Worm (Caenorhabditis elegans): ENCODE measurements around the gene srz-47.
A peak's percentile ranks its signal among the peaks of the same experiment; 100 is the strongest.

The srz-47 gene

ce11 chrV:17225389-17225788 lies 33.3 kb upstream of the srz-47 start, which contains the start of gene scl-25:
Gene scl-25 (plus strand): TSS chrV:17225689.
- TF ChIP-seq Y105C5A.15 (GFP tag; IDR thresholded peaks at IDR 0.05) (no peak), unc-62 (GFP tag; optimal IDR thresholded peaks at IDR 0.05 in 1 of 2) (peak in 1 of 2 experiments; percentile 47), unc-62 (tag; optimal IDR thresholded peaks at IDR 0.05) (no peak), lin-1 (GFP tag; IDR thresholded peaks at IDR 0.05) (no peak), aly-2 (tag; optimal IDR thresholded peaks at IDR 0.05) (no peak)

- no peak for TF ChIP-seq ces-1 (GFP tag; optimal IDR thresholded peaks at IDR 0.05)
- TF ChIP-seq ztf-11 (tag; optimal IDR thresholded peaks at IDR 0.05), result no peak
- TF ChIP-seq pha-4 (GFP tag; IDR thresholded peaks at IDR 0.05), result no peak
- no peak for TF ChIP-seq pha-4 (tag; optimal IDR thresholded peaks at IDR 0.05)
- no peak for TF ChIP-seq spr-1 (tag; optimal IDR thresholded peaks at IDR 0.05)
- TF ChIP-seq nhr-28 (tag; optimal IDR thresholded peaks at IDR 0.05), result no peak
- TF ChIP-seq F10B5.3 (tag; optimal IDR thresholded peaks at IDR 0.05), result no peak
- TF ChIP-seq unc-130 (GFP tag; optimal IDR thresholded peaks at IDR 0.05), result no peak
Observed at ce11 chrV:17223305-17223704, 31.2 kb upstream of the srz-47 start, which contains the start of gene srh-252. Gene srh-252 (minus strand): TSS chrV:17223405.

ce11 chrV:17220345-17220744 lies 28.2 kb upstream of the srz-47 start, which contains the start of gene srh-109:
Gene srh-109 (minus strand): TSS chrV:17220445.
- TF ChIP-seq mdl-1 (tag; optimal IDR thresholded peaks at IDR 0.05), result no peak
- no peak for TF ChIP-seq dmd-6 (GFP tag; IDR thresholded peaks at IDR 0.05)
- no peak for TF ChIP-seq lin-15B (tag; optimal IDR thresholded peaks at IDR 0.05)
- TF ChIP-seq dve-1 (tag; optimal IDR thresholded peaks at IDR 0.05; ENCODE audit: insufficient read depth), result no peak
- no peak for TF ChIP-seq Y48G9A.11 (GFP tag; IDR thresholded peaks at IDR 0.05)
- no peak for TF ChIP-seq dpl-1 (GFP tag; optimal IDR thresholded peaks at IDR 0.05)
- TF ChIP-seq zfp-3 (GFP tag; conservative IDR thresholded peaks at IDR 0.05), result no peak
- no peak for TF ChIP-seq daf-19 (GFP tag; conservative IDR thresholded peaks at IDR 0.05)
- TF ChIP-seq duxl-1 (tag; optimal IDR thresholded peaks at IDR 0.05; ENCODE audit: poor library complexity), result no peak
- no peak for TF ChIP-seq ztf-11 (tag; optimal IDR thresholded peaks at IDR 0.05)
- TF ChIP-seq ceh-32 (tag; optimal IDR thresholded peaks at IDR 0.05; ENCODE audit: poor library complexity), result no peak
- no peak for TF ChIP-seq snpc-4 (tag; optimal IDR thresholded peaks at IDR 0.05)
- TF ChIP-seq hif-1 (tag; optimal IDR thresholded peaks at IDR 0.05), result no peak

ce11 chrV:17217690-17218089 lies 25.6 kb upstream of the srz-47 start, which contains the start of gene srbc-62:
Gene srbc-62 (plus strand): TSS chrV:17217990.
- no peak for TF ChIP-seq snpc-1.2 (GFP tag; IDR thresholded peaks at IDR 0.05)
- no peak for TF ChIP-seq daf-8 (GFP tag; IDR thresholded peaks at IDR 0.05)

ce11 chrV:17215602-17216001 lies 23.5 kb upstream of the srz-47 start:
- TF ChIP-seq madf-5 (GFP tag; IDR thresholded peaks at IDR 0.05) (0 out of 4 replicates have a peak, but pooled peaks of 1 of the 2 experiments have one; percentile 12), madf-9 (GFP tag; conservative IDR thresholded peaks at IDR 0.05) (no peak)

- TF ChIP-seq F37D6.2 (tag; optimal IDR thresholded peaks at IDR 0.05), result no peak
Observed at ce11 chrV:17212743-17213142, 20.6 kb upstream of the srz-47 start, which contains the start of gene srh-113. Gene srh-113 (plus strand): TSS chrV:17213043.

Data from whole organism, L4 larva.